Fruit fly (Drosophila melanogaster): ENCODE results near the gene Oatp74D.

The Oatp74D gene

DNA sequence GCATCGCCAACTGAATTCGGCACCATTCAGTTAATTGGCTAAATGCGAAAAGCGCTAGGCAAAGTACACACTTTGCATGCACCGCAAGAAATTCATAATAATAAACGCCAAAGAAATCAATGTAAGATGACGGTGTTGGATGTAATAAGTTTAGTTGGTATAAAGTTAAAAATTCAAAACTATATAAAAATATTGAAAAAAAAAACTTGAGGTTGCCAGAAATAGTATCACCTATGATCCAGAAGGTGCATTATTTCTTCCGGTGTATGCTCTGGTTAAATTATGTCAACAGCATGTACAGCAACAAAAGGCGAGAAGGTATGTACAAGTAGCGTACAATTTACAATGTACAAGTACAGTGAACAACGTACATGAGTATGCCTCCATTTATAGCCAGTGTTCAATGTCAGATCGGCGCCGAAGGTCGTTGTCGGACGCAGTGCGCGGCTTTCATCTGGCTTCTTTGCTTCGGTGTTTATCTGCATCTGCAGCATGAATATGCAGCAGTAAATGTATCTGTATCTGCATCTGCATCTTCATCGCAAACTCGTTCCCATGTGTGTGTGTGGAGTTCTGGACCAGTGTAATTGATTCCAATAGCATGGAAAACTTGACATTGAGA lies 10.1 kb downstream of the Oatp74D start (continued):
- TF ChIP-seq CG7368 (GFP tag; optimal IDR thresholded peaks at IDR 0.05) = peak; percentile 83
- peak; percentile 82 for TF ChIP-seq CG34406 (GFP tag; optimal IDR thresholded peaks at IDR 0.05)
- TF ChIP-seq CG8319 (GFP tag; optimal IDR thresholded peaks at IDR 0.05) = peak; percentile 71
- peak; percentile 45; the same call in 1 of the 2 replicates for TF ChIP-seq CG11294 (GFP tag; IDR thresholded peaks at IDR 0.05)
- peak; percentile 86 for TF ChIP-seq CG10669 (GFP tag; optimal IDR thresholded peaks at IDR 0.05)
- TF ChIP-seq CG1621 (tag; optimal IDR thresholded peaks at IDR 0.05) = peak; percentile 74
- peak; percentile 77 for TF ChIP-seq CG11762 (GFP tag; optimal IDR thresholded peaks at IDR 0.05; ENCODE audit: insufficient read depth)
- TF ChIP-seq eg (GFP tag; IDR thresholded peaks at IDR 0.05) = peak; percentile 84
- TF ChIP-seq spab (GFP tag; optimal IDR thresholded peaks at IDR 0.05) = peak; percentile 82
- TF ChIP-seq CG32006 (GFP tag; optimal IDR thresholded peaks at IDR 0.05) = peak; percentile 87
- TF ChIP-seq fd85E (GFP tag; optimal IDR thresholded peaks at IDR 0.05) = no peak
- peak; percentile 71 for TF ChIP-seq dsx (GFP tag; optimal IDR thresholded peaks at IDR 0.05; ENCODE audit: poor library complexity, severe bottlenecking)
- TF ChIP-seq CG15336 (GFP tag; IDR thresholded peaks at IDR 0.05) = peak; percentile 81
- TF ChIP-seq Gug (GFP tag; IDR thresholded peaks at IDR 0.05) = peak; percentile 68
- TF ChIP-seq CG8119 (GFP tag; IDR thresholded peaks at IDR 0.05) = peak; percentile 86
- peak; percentile 68 for TF ChIP-seq Sox15 (GFP tag; optimal IDR thresholded peaks at IDR 0.05)
- TF ChIP-seq CG3032 (tag; optimal IDR thresholded peaks at IDR 0.05) = peak; percentile 84
- peak; percentile 46 for TF ChIP-seq Hr39 (GFP tag; optimal IDR thresholded peaks at IDR 0.05)
- TF ChIP-seq Blimp-1 (GFP tag; optimal IDR thresholded peaks at IDR 0.05) = no peak
- TF ChIP-seq pdm3 (GFP tag; optimal IDR thresholded peaks at IDR 0.05) = peak; percentile 85
- peak; percentile 98 for TF ChIP-seq Eip78C (GFP tag)
- TF ChIP-seq CG6276 (GFP tag; optimal IDR thresholded peaks at IDR 0.05) = peak; percentile 72
- peak; percentile 37 for TF ChIP-seq Smox (GFP tag; optimal IDR thresholded peaks at IDR 0.05)
- TF ChIP-seq Hr38 (GFP tag; optimal IDR thresholded peaks at IDR 0.05) = no peak
- TF ChIP-seq esn (GFP tag; optimal IDR thresholded peaks at IDR 0.05) = peak; percentile 63
- peak; percentile 73 for TF ChIP-seq CG16779 (tag; optimal IDR thresholded peaks at IDR 0.05)
- peak; percentile 78 for TF ChIP-seq fd59A (GFP tag; optimal IDR thresholded peaks at IDR 0.05)
- TF ChIP-seq CG8632 (GFP tag; optimal IDR thresholded peaks at IDR 0.05) = peak; percentile 80
- peak; percentile 86 for TF ChIP-seq acj6 (GFP tag; optimal IDR thresholded peaks at IDR 0.05)
- TF ChIP-seq CG9139 (GFP tag; optimal IDR thresholded peaks at IDR 0.05) = peak; percentile 79
- peak; percentile 55 for TF ChIP-seq cyc (GFP tag; optimal IDR thresholded peaks at IDR 0.05)
- TF ChIP-seq CG6854 (GFP tag; optimal IDR thresholded peaks at IDR 0.05) = no peak
- peak; percentile 89 for TF ChIP-seq CG3919 (GFP tag; optimal IDR thresholded peaks at IDR 0.05)
- TF ChIP-seq CG11902 (GFP tag; optimal IDR thresholded peaks at IDR 0.05) = peak; percentile 65
- peak; percentile 85 for TF ChIP-seq CG10631 (GFP tag; optimal IDR thresholded peaks at IDR 0.05)
- TF ChIP-seq Ets96B (tag; optimal IDR thresholded peaks at IDR 0.05) = peak; percentile 81

DNA sequence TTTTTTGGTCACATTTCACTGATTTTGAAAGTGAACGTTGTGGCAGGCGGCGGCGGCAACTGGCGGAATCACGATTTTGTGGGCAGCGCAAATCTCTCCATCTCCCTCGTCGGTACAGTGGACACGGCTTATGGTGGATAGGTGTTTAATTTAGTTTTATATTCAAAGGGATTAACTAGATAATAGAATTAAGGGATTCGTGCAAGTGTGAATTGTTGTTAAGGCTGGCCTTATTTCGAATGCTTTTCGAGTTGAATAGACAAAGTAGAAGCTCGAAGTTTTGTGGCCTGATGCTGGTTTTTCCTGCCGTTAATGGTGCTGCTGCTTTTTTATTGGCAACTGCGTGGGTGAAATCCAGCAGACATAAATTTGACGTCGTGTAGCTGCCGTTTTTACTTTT lies 11.1 kb downstream of the Oatp74D start:
- TF ChIP-seq CG6276 (GFP tag; optimal IDR thresholded peaks at IDR 0.05) (peak; percentile 36), Sox102F (GFP tag; optimal IDR thresholded peaks at IDR 0.05) (no peak), CG4318 (GFP tag; optimal IDR thresholded peaks at IDR 0.05) (peak; percentile 24), CG11762 (GFP tag; optimal IDR thresholded peaks at IDR 0.05; ENCODE audit: insufficient read depth) (no peak), CG32006 (GFP tag; optimal IDR thresholded peaks at IDR 0.05) (peak; percentile 69), dac (GFP tag; optimal IDR thresholded peaks at IDR 0.05) (peak; percentile 10), CG8119 (GFP tag; IDR thresholded peaks at IDR 0.05) (peak; percentile 56; the same call in 2 of the 3 replicates), CG11294 (GFP tag; IDR thresholded peaks at IDR 0.05) (no peak), CG3032 (tag; optimal IDR thresholded peaks at IDR 0.05) (no peak), CG15336 (GFP tag; IDR thresholded peaks at IDR 0.05) (peak; percentile 60), Eip78C (GFP tag) (peak; percentile 26), CG34406 (GFP tag; optimal IDR thresholded peaks at IDR 0.05) (no peak), CG6163 (GFP tag; IDR thresholded peaks at IDR 0.05) (peak; percentile 44; the same call in 1 of the 3 replicates), CG8319 (GFP tag; optimal IDR thresholded peaks at IDR 0.05) (no peak), CG3919 (GFP tag; optimal IDR thresholded peaks at IDR 0.05) (peak; percentile 11), svp (GFP tag) (no peak), lz (GFP tag; optimal IDR thresholded peaks at IDR 0.05) (no peak), net (GFP tag; optimal IDR thresholded peaks at IDR 0.05) (peak; percentile 3), Ets21C (GFP tag; optimal IDR thresholded peaks at IDR 0.05) (no peak), CG8632 (GFP tag; optimal IDR thresholded peaks at IDR 0.05) (no peak), CG6808 (GFP tag; optimal IDR thresholded peaks at IDR 0.05) (no peak), Blimp-1 (GFP tag; optimal IDR thresholded peaks at IDR 0.05) (no peak), Hr4 (GFP tag; optimal IDR thresholded peaks at IDR 0.05) (peak; percentile 65), Sox15 (GFP tag; optimal IDR thresholded peaks at IDR 0.05) (no peak), eg (GFP tag; IDR thresholded peaks at IDR 0.05) (peak; percentile 49; the same call in 1 of the 3 replicates), OdsH (GFP tag; optimal IDR thresholded peaks at IDR 0.05) (peak; percentile 8)

All from whole organism, prepupa.